Fruit fly (Drosophila melanogaster) S2 (cell line): Measurements from ENCODE around the gene Dlip1.

ENCODE experiments used
- CG8478 ChIP-seq: fragments of >200 bp; optimal IDR thresholded peaks from 2 replicates; lab custom pipeline; 2018
- CTCF ChIP-seq, 2 experiments: fragments of >200 bp; optimal IDR thresholded peaks; 2 replicates each; lab custom pipeline; 2018

- TF ChIP-seq CG8478 (lab: Kevin White, UChicago) (no peak), CTCF (optimal IDR thresholded peaks at IDR 0.05; lab: Kevin White, UChicago) (no peak)
Measured at dm6 chrX:9134922-9135453, 23.4 kb upstream of the Dlip1 start, which contains the start of gene fend.
